Worm (Caenorhabditis elegans) whole organism, early embryonic: Measurements from ENCODE around the gene F47F2.1.

Experiments
- F13C5.2 ChIP-seq: sonication (generic microtip); optimal IDR thresholded peaks from 2 replicates; lab custom pipeline; 2017; ENCODE audit warnings: mild to moderate bottlenecking, missing genetic modification characterization, inconsistent platforms, missing compliant biosample characterization
- ama-1 ChIP-seq: fragments of 150-350 bp; optimal IDR thresholded peaks from 2 replicates; lab custom pipeline; 2014
- ceh-36 ChIP-seq: sonication (generic microtip); optimal IDR thresholded peaks from 2 replicates; lab custom pipeline; 2016; ENCODE audit warnings: missing genetic modification characterization, inconsistent platforms, missing compliant biosample characterization
- hmg-4 ChIP-seq: fragments of 200-800 bp; sonication (Bioruptor generic); optimal IDR thresholded peaks from 2 replicates; lab custom pipeline; 2018; ENCODE audit warnings: mild to moderate bottlenecking, missing genetic modification characterization, missing compliant biosample characterization
- pes-1 ChIP-seq: fragments of 200-800 bp; sonication (Bioruptor generic); IDR thresholded peaks from 2 replicates; pipeline ENCODE4 v1.3.6; 2022; ENCODE audit warnings: missing genetic modification reagents, missing genetic modification characterization, missing compliant biosample characterization
- sea-1 ChIP-seq: fragments of 200-800 bp; sonication (Bioruptor generic); conservative IDR thresholded peaks from 2 replicates; pipeline ENCODE4 v1.3.6; 2022; ENCODE audit warnings: missing genetic modification characterization, missing compliant biosample characterization
- tbx-11 ChIP-seq: fragments of 200-800 bp; sonication (Bioruptor generic); IDR thresholded peaks from 2 replicates; pipeline ENCODE4 v1.3.6; 2022; ENCODE audit warnings: missing genetic modification characterization, missing compliant biosample characterization

DNA sequence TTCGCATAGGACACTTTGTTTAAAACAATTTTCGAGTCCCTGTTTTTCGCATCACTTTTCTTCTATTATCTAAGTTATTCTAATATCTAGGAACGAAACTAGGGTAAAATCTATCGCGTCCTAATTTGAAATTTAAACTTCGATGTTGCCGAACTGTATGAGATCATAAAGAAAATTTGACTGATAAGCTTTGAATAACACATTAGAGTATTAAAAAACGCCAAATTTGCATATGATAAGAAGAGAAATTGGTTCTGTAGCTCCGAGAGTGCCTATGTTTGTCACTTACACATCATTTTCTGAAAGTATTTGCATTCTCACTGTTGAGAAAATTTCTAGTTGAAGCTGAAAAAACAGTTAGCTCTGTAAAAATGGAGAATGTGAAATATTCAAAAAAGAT, 20.0 kb upstream of the F47F2.1 start:
- TF ChIP-seq ama-1: no peak
- TF ChIP-seq pes-1 (GFP tag; lab: Robert Waterston, UW): no peak
- TF ChIP-seq tbx-11 (GFP tag; lab: Robert Waterston, UW): no peak
- TF ChIP-seq F13C5.2 (tag; lab: Kevin White, UChicago): no peak
- TF ChIP-seq hmg-4 (GFP tag; lab: Kevin White, UChicago): no peak
- no peak for TF ChIP-seq sea-1 (GFP tag; lab: Robert Waterston, UW)
- no peak for TF ChIP-seq ceh-36 (tag; lab: Kevin White, UChicago)
